Fruit fly (Drosophila melanogaster) whole organism, embryonic: ENCODE data around the gene Osi12.

Experiments used
- Abd-B ChIP-seq: fragments of 200-800 bp; sonication (Bioruptor generic); optimal IDR thresholded peaks from 2 replicates; lab custom pipeline; 2018; ENCODE audit warnings: missing biosample characterization, mild to moderate bottlenecking, missing genetic modification characterization, moderate library complexity
- Atf-2 ChIP-seq: fragments of 200-800 bp; sonication (Bioruptor generic); optimal IDR thresholded peaks from 2 replicates; lab custom pipeline; 2016; ENCODE audit warnings: missing biosample characterization, missing genetic modification characterization
- CG10267 ChIP-seq: fragments of 200-800 bp; sonication (Bioruptor generic); optimal IDR thresholded peaks from 2 replicates; lab custom pipeline; 2018; ENCODE audit warnings: missing biosample characterization, mild to moderate bottlenecking, missing genetic modification characterization, moderate library complexity
- CG10366 ChIP-seq: fragments of 200-800 bp; sonication (Bioruptor generic); IDR thresholded peaks from 2 replicates; pipeline ENCODE4 v1.3.6; 2022; ENCODE audit warnings: missing biosample characterization, missing genetic modification characterization
- CG10462 ChIP-seq: fragments of 200-800 bp; sonication (Bioruptor generic); optimal IDR thresholded peaks from 2 replicates; lab custom pipeline; 2016; ENCODE audit warnings: missing biosample characterization, missing genetic modification characterization
- CG12769 ChIP-seq: fragments of 200-800 bp; sonication (Bioruptor generic); optimal IDR thresholded peaks from 2 replicates; lab custom pipeline; 2019; ENCODE audit warnings: missing biosample characterization, mild to moderate bottlenecking, missing genetic modification characterization, moderate library complexity
- CG12942 ChIP-seq: fragments of 200-800 bp; sonication (Bioruptor generic); optimal IDR thresholded peaks from 3 replicates; lab custom pipeline; 2016; ENCODE audit warnings: missing biosample characterization, missing genetic modification characterization
- CG13287 ChIP-seq: fragments of 200-800 bp; sonication (Bioruptor generic); IDR thresholded peaks from 2 replicates; pipeline ENCODE4 v1.3.6; 2022; ENCODE audit warnings: missing biosample characterization, missing genetic modification characterization; ENCODE audit not compliant: partially characterized antibody
- CG13424 ChIP-seq: fragments of 200-800 bp; sonication (Bioruptor generic); optimal IDR thresholded peaks from 2 replicates; lab custom pipeline; 2019; ENCODE audit warnings: missing biosample characterization, mild to moderate bottlenecking, missing genetic modification characterization, moderate library complexity
- CG14710 ChIP-seq: fragments of 200-800 bp; sonication (Bioruptor generic); optimal IDR thresholded peaks from 3 replicates; lab custom pipeline; 2019; ENCODE audit warnings: missing biosample characterization, mild to moderate bottlenecking, missing genetic modification characterization, moderate library complexity
- CG15514 ChIP-seq: fragments of 200-800 bp; sonication (Bioruptor generic); optimal IDR thresholded peaks from 3 replicates; lab custom pipeline; 2017; ENCODE audit warnings: missing biosample characterization, missing genetic modification characterization, mild to moderate bottlenecking, moderate library complexity, missing genetic modification reagents
- CG16815 ChIP-seq: fragments of 200-800 bp; sonication (Bioruptor generic); optimal IDR thresholded peaks from 3 replicates; lab custom pipeline; 2017; ENCODE audit warnings: missing biosample characterization, mild to moderate bottlenecking, missing genetic modification characterization
- CG17328 ChIP-seq: fragments of 200-800 bp; sonication (Bioruptor generic); IDR thresholded peaks from 2 replicates; pipeline ENCODE4 v1.3.6; 2022; ENCODE audit warnings: missing biosample characterization, missing genetic modification characterization
- CG17361 ChIP-seq: fragments of 200-800 bp; sonication (Bioruptor generic); IDR thresholded peaks from 3 replicates; pipeline ENCODE4 v1.3.6; 2022; ENCODE audit warnings: missing biosample characterization, missing genetic modification characterization
- CG2129 ChIP-seq: fragments of 200-800 bp; sonication (Bioruptor generic); IDR thresholded peaks from 2 replicates; pipeline ENCODE4 v1.3.6; 2022; ENCODE audit warnings: missing biosample characterization, missing genetic modification characterization; ENCODE audit not compliant: partially characterized antibody
- CG2678 ChIP-seq: fragments of 200-800 bp; sonication (Bioruptor generic); optimal IDR thresholded peaks from 3 replicates; lab custom pipeline; 2019; ENCODE audit warnings: missing biosample characterization, mild to moderate bottlenecking, missing genetic modification characterization, moderate library complexity
- CG2875 ChIP-seq: fragments of 200-800 bp; sonication (Bioruptor generic); optimal IDR thresholded peaks from 2 replicates; lab custom pipeline; 2017; ENCODE audit warnings: missing biosample characterization, mild to moderate bottlenecking, missing genetic modification characterization, missing genetic modification reagents
- CG3065 ChIP-seq: fragments of 200-800 bp; sonication (Bioruptor generic); optimal IDR thresholded peaks from 2 replicates; lab custom pipeline; 2016; ENCODE audit warnings: missing biosample characterization, missing genetic modification characterization
- CG3407 ChIP-seq: fragments of 200-800 bp; sonication (Bioruptor generic); optimal IDR thresholded peaks from 2 replicates; lab custom pipeline; 2018; ENCODE audit warnings: missing biosample characterization, mild to moderate bottlenecking, missing genetic modification characterization
- CG34224 ChIP-seq: fragments of 200-800 bp; sonication (Bioruptor generic); IDR thresholded peaks from 3 replicates; pipeline ENCODE4 v1.3.6; 2022; ENCODE audit warnings: missing biosample characterization, missing genetic modification characterization; ENCODE audit not compliant: partially characterized antibody
- CG6791 ChIP-seq: fragments of 200-800 bp; sonication (Bioruptor generic); IDR thresholded peaks from 3 replicates; pipeline ENCODE4 v1.3.6; 2022; ENCODE audit warnings: missing biosample characterization, missing genetic modification characterization; ENCODE audit not compliant: partially characterized antibody
- CG8924 ChIP-seq: fragments of 200-800 bp; optimal IDR thresholded peaks from 3 replicates; lab custom pipeline; 2019; ENCODE audit warnings: missing biosample characterization, mild to moderate bottlenecking, missing genetic modification characterization, moderate library complexity
- Camta ChIP-seq: fragments of 200-800 bp; sonication (Bioruptor generic); optimal IDR thresholded peaks from 2 replicates; lab custom pipeline; 2016; ENCODE audit warnings: missing biosample characterization, missing genetic modification characterization
- CkIIα-i1 ChIP-seq: fragments of 200-800 bp; sonication (Bioruptor generic); IDR thresholded peaks from 2 replicates; pipeline ENCODE4 v1.3.6; 2022; ENCODE audit warnings: missing biosample characterization, missing genetic modification characterization
- Dbx ChIP-seq: fragments of 200-800 bp; sonication (Bioruptor generic); IDR thresholded peaks from 3 replicates; pipeline ENCODE4 v1.3.6; 2022; ENCODE audit warnings: missing biosample characterization, missing genetic modification characterization
- E2f2 ChIP-seq: fragments of 200-800 bp; sonication (Bioruptor generic); IDR thresholded peaks from 2 replicates; pipeline ENCODE4 v1.3.6; 2022; ENCODE audit warnings: missing biosample characterization, missing genetic modification characterization
- ERR ChIP-seq: fragments of 200-800 bp; sonication (Bioruptor generic); optimal IDR thresholded peaks from 2 replicates; lab custom pipeline; 2016; ENCODE audit warnings: missing biosample characterization, missing genetic modification characterization
- HHEX ChIP-seq: fragments of 200-800 bp; sonication (Bioruptor generic); optimal IDR thresholded peaks from 3 replicates; lab custom pipeline; 2017; ENCODE audit warnings: missing biosample characterization, mild to moderate bottlenecking, missing genetic modification characterization, missing genetic modification reagents
- Hr78 ChIP-seq, 2 experiments: fragments of 200-800 bp in 1 of 2; fragments of >200 bp in 1 of 2; sonication (Bioruptor generic) in 1 of 2; optimal IDR thresholded peaks; 2 replicates each; lab custom pipeline; 2017 to 2019; ENCODE audit warnings: missing biosample characterization in 2 of 2, missing genetic modification characterization in 2 of 2, mild to moderate bottlenecking in 1 of 2, moderate library complexity in 1 of 2
- NC2α ChIP-seq: fragments of 200-800 bp; sonication (Bioruptor generic); optimal IDR thresholded peaks from 2 replicates; lab custom pipeline; 2016; ENCODE audit warnings: missing biosample characterization, missing genetic modification characterization
- Oaz ChIP-seq: fragments of 200-800 bp; sonication (Bioruptor generic); IDR thresholded peaks from 2 replicates; pipeline ENCODE4 v1.3.6; 2022; ENCODE audit warnings: missing biosample characterization, missing genetic modification characterization
- Optix ChIP-seq: fragments of 200-800 bp; sonication (Bioruptor generic); IDR thresholded peaks from 3 replicates; pipeline ENCODE4 v1.3.6; 2022; ENCODE audit warnings: missing biosample characterization, missing genetic modification characterization
- Ravus ChIP-seq: fragments of 200-800 bp; sonication (Bioruptor generic); IDR thresholded peaks from 2 replicates; pipeline ENCODE4 v1.3.6; 2022; ENCODE audit warnings: missing biosample characterization, missing genetic modification characterization
- Vsx1 ChIP-seq: fragments of 200-800 bp; sonication (Bioruptor generic); optimal IDR thresholded peaks from 2 replicates; lab custom pipeline; 2017; ENCODE audit warnings: missing biosample characterization, mild to moderate bottlenecking, missing genetic modification characterization, missing genetic modification reagents
- abd-A ChIP-seq: fragments of 200-800 bp; sonication (Bioruptor generic); optimal IDR thresholded peaks from 3 replicates; lab custom pipeline; 2019; ENCODE audit warnings: missing biosample characterization, mild to moderate bottlenecking, missing genetic modification characterization, moderate library complexity
- bsh ChIP-seq, 2 experiments: fragments of 200-800 bp; sonication (Bioruptor generic); optimal IDR thresholded peaks; 2 replicates each; lab custom pipeline; 2017 to 2018; ENCODE audit warnings: mild to moderate bottlenecking in 2 of 2, missing biosample characterization in 2 of 2, missing genetic modification characterization in 2 of 2, moderate library complexity in 1 of 2
- dpn ChIP-seq, 2 experiments: fragments of 200-800 bp; sonication (Bioruptor generic); optimal IDR thresholded peaks; 3 replicates each; lab custom pipeline; 2016; ENCODE audit warnings: missing biosample characterization in 2 of 2, missing genetic modification characterization in 2 of 2
- exex ChIP-seq: fragments of 200-800 bp; sonication (Bioruptor generic); optimal IDR thresholded peaks from 4 replicates; lab custom pipeline; 2018; ENCODE audit warnings: missing biosample characterization, mild to moderate bottlenecking, missing genetic modification characterization, moderate library complexity
- fu2 ChIP-seq: fragments of 200-800 bp; sonication (Bioruptor generic); optimal IDR thresholded peaks from 2 replicates; lab custom pipeline; 2016; ENCODE audit warnings: missing biosample characterization, missing genetic modification characterization
- gro ChIP-seq: fragments of 200-800 bp; sonication (Bioruptor generic); optimal IDR thresholded peaks from 2 replicates; lab custom pipeline; 2016; ENCODE audit warnings: missing biosample characterization, missing genetic modification characterization
- hbn ChIP-seq: fragments of 200-800 bp; sonication (Bioruptor generic); IDR thresholded peaks from 2 replicates; pipeline ENCODE4 v1.3.6; 2022; ENCODE audit warnings: missing biosample characterization, missing genetic modification characterization; ENCODE audit not compliant: partially characterized antibody
- hth ChIP-seq: fragments of >200 bp; optimal IDR thresholded peaks from 2 replicates; lab custom pipeline; 2017; ENCODE audit warnings: inconsistent platforms
- klu ChIP-seq: fragments of 200-800 bp; sonication (Bioruptor generic); IDR thresholded peaks from 2 replicates; pipeline ENCODE4 v1.3.6; 2022; ENCODE audit warnings: missing biosample characterization, missing genetic modification characterization
- lbe ChIP-seq: fragments of 200-800 bp; sonication (Bioruptor generic); optimal IDR thresholded peaks from 2 replicates; lab custom pipeline; 2016; ENCODE audit warnings: missing biosample characterization, mild to moderate bottlenecking, missing genetic modification characterization
- nerfin-1 ChIP-seq: fragments of 200-800 bp; sonication (Bioruptor generic); optimal IDR thresholded peaks from 3 replicates; lab custom pipeline; 2019; ENCODE audit warnings: missing biosample characterization, mild to moderate bottlenecking, missing genetic modification characterization, moderate library complexity
- pnt ChIP-seq: fragments of 200-800 bp; sonication (Bioruptor generic); optimal IDR thresholded peaks from 3 replicates; lab custom pipeline; 2016; ENCODE audit warnings: missing biosample characterization, missing genetic modification characterization
- rib ChIP-seq: fragments of 200-800 bp; sonication (Bioruptor generic); IDR thresholded peaks from 2 replicates; pipeline ENCODE4 v1.3.6; 2022; ENCODE audit warnings: missing biosample characterization, missing genetic modification characterization
- ssp ChIP-seq: fragments of 200-800 bp; sonication (Bioruptor generic); IDR thresholded peaks from 2 replicates; pipeline ENCODE4 v1.3.6; 2022; ENCODE audit warnings: missing biosample characterization, missing genetic modification characterization
- tin ChIP-seq: fragments of 200-800 bp; sonication (Bioruptor generic); optimal IDR thresholded peaks from 3 replicates; lab custom pipeline; 2016; ENCODE audit warnings: missing biosample characterization, missing genetic modification characterization
- vfl ChIP-seq: fragments of 200-800 bp; sonication (Bioruptor generic); optimal IDR thresholded peaks from 2 replicates; lab custom pipeline; 2016; ENCODE audit warnings: missing biosample characterization, missing genetic modification characterization
- zfh2 ChIP-seq: fragments of 200-800 bp; sonication (Bioruptor generic); optimal IDR thresholded peaks from 2 replicates; lab custom pipeline; 2016; ENCODE audit warnings: missing biosample characterization, missing genetic modification characterization

Gene Osi12

dm6 chr3R:6233104-6233503 lies 45.2 kb upstream of the Osi12 start (continued):
- no peak for TF ChIP-seq CG10462 (GFP tag; lab: Kevin White, UChicago)
- no peak for TF ChIP-seq zfh2 (GFP tag; lab: Kevin White, UChicago)
- TF ChIP-seq exex = no peak
- no peak for TF ChIP-seq Abd-B (GFP tag; lab: Kevin White, UChicago)
- no peak for TF ChIP-seq CG6791 (GFP tag; lab: Robert Waterston, UW)
- TF ChIP-seq Optix = no peak
- no peak for TF ChIP-seq CG13287 (GFP tag; lab: Robert Waterston, UW)
- no peak for TF ChIP-seq nerfin-1 (tag; lab: Kevin White, UChicago)
- TF ChIP-seq gro = no peak
- no peak for TF ChIP-seq E2f2 (GFP tag; lab: Robert Waterston, UW)
- no peak for TF ChIP-seq tin (GFP tag; lab: Kevin White, UChicago)
- TF ChIP-seq hbn (GFP tag; lab: Robert Waterston, UW) = no peak
- TF ChIP-seq CG14710 (tag; lab: Kevin White, UChicago) = no peak
- no peak for TF ChIP-seq dpn (GFP tag; optimal IDR thresholded peaks at IDR 0.05; lab: Kevin White, UChicago)
- TF ChIP-seq CG12942 (GFP tag; lab: Kevin White, UChicago) = no peak
- TF ChIP-seq CG12769 (tag; lab: Kevin White, UChicago) = no peak
- TF ChIP-seq Atf-2 (GFP tag; lab: Kevin White, UChicago) = no peak
- no peak for TF ChIP-seq Dbx
- 0 out of 3 replicates have a peak, but pooled peaks have one; percentile 31 for TF ChIP-seq CG17361
- TF ChIP-seq CG10267 (tag; lab: Kevin White, UChicago) = no peak
- TF ChIP-seq NC2α (GFP tag; lab: Kevin White, UChicago) = no peak
- no peak for TF ChIP-seq CG10366 (GFP tag; lab: Robert Waterston, UW)
- TF ChIP-seq hth (lab: Kevin White, UChicago) = no peak
- no peak for TF ChIP-seq Oaz (GFP tag; lab: Robert Waterston, UW)
- TF ChIP-seq CG8924 (tag; lab: Kevin White, UChicago) = no peak
- no peak for TF ChIP-seq CG15514 (GFP tag; lab: Kevin White, UChicago)
- no peak for TF ChIP-seq bsh (GFP tag; optimal IDR thresholded peaks at IDR 0.05; lab: Kevin White, UChicago)
- TF ChIP-seq CG3407 (GFP tag; lab: Kevin White, UChicago) = no peak
- no peak for TF ChIP-seq vfl (GFP tag; lab: Kevin White, UChicago)
- TF ChIP-seq abd-A (tag; lab: Kevin White, UChicago) = no peak
- no peak for TF ChIP-seq CG34224 (GFP tag; lab: Robert Waterston, UW)
- no peak for TF ChIP-seq CG2129 (GFP tag; lab: Robert Waterston, UW)
- no peak for TF ChIP-seq CG3065 (GFP tag; lab: Kevin White, UChicago)
- TF ChIP-seq CG13424 (tag; lab: Kevin White, UChicago) = peak; percentile 20
- no peak for TF ChIP-seq fu2 (GFP tag; lab: Kevin White, UChicago)
- no peak for TF ChIP-seq CG16815 (GFP tag; lab: Kevin White, UChicago)
- TF ChIP-seq lbe (GFP tag; lab: Kevin White, UChicago) = no peak
- TF ChIP-seq Hr78 (GFP tag; optimal IDR thresholded peaks at IDR 0.05; lab: Kevin White, UChicago) = no peak
- TF ChIP-seq CG2875 (GFP tag; lab: Kevin White, UChicago) = no peak
- no peak for TF ChIP-seq rib (GFP tag; lab: Robert Waterston, UW)
- no peak for TF ChIP-seq HHEX (GFP tag; lab: Kevin White, UChicago)
- no peak for TF ChIP-seq Vsx1 (GFP tag; lab: Kevin White, UChicago)
- TF ChIP-seq Camta = no peak
- no peak for TF ChIP-seq ERR (GFP tag; lab: Kevin White, UChicago)
- no peak for TF ChIP-seq ssp (GFP tag; lab: Robert Waterston, UW)
- no peak for TF ChIP-seq CG17328 (GFP tag; lab: Robert Waterston, UW)
- no peak for TF ChIP-seq pnt (GFP tag; lab: Kevin White, UChicago)
- TF ChIP-seq CkIIα-i1 (GFP tag; lab: Robert Waterston, UW) = no peak
- peak; percentile 30 for TF ChIP-seq CG2678 (tag; lab: Kevin White, UChicago)
- no peak for TF ChIP-seq klu (GFP tag; lab: Robert Waterston, UW)
- no peak for TF ChIP-seq Ravus (GFP tag; lab: Robert Waterston, UW)
